Fruit fly (Drosophila melanogaster): ENCODE results near the gene CG4592.

CG4592 gene

dm6 chr2L:9918020-9918959, 3.1 kb upstream of the CG4592 start, which contains the start of the genes CG5885 and CG4598 (continued):
- peak; percentile 63 for TF ChIP-seq CG3032 (tag; optimal IDR thresholded peaks at IDR 0.05)
- TF ChIP-seq CG6276 (GFP tag; optimal IDR thresholded peaks at IDR 0.05) = peak; percentile 90
- TF ChIP-seq Gug (GFP tag; IDR thresholded peaks at IDR 0.05) = peak; percentile 46
- peak; percentile 57 for TF ChIP-seq CG31627 (GFP tag; optimal IDR thresholded peaks at IDR 0.05)
- TF ChIP-seq CG11762 (GFP tag; optimal IDR thresholded peaks at IDR 0.05; ENCODE audit: insufficient read depth) = peak; percentile 47
- TF ChIP-seq achi (GFP tag; optimal IDR thresholded peaks at IDR 0.05) = peak; percentile 100
- TF ChIP-seq CG11902 (GFP tag; optimal IDR thresholded peaks at IDR 0.05) = peak; percentile 15
- peak; percentile 79 for TF ChIP-seq CG6808 (GFP tag; optimal IDR thresholded peaks at IDR 0.05)
- peak; percentile 76 for TF ChIP-seq Smox (GFP tag; optimal IDR thresholded peaks at IDR 0.05)
- peak; percentile 48 for TF ChIP-seq CG8319 (GFP tag; optimal IDR thresholded peaks at IDR 0.05)
- peak; percentile 62 for TF ChIP-seq CG8632 (GFP tag; optimal IDR thresholded peaks at IDR 0.05)

dm6 chr2L:9919218-9919617, 2.2 kb upstream of the CG4592 start:
- TF ChIP-seq dac (GFP tag; optimal IDR thresholded peaks at IDR 0.05) (no peak), CG31627 (GFP tag; optimal IDR thresholded peaks at IDR 0.05) (no peak), CG9139 (GFP tag; optimal IDR thresholded peaks at IDR 0.05) (no peak), Eip78C (GFP tag) (no peak), Lpt (GFP tag; optimal IDR thresholded peaks at IDR 0.05) (no peak), eg (GFP tag; IDR thresholded peaks at IDR 0.05) (no peak), CG8119 (GFP tag; IDR thresholded peaks at IDR 0.05) (no peak), CG6792 (GFP tag; optimal IDR thresholded peaks at IDR 0.05) (no peak), Hr39 (GFP tag; optimal IDR thresholded peaks at IDR 0.05) (no peak), esn (GFP tag; optimal IDR thresholded peaks at IDR 0.05) (no peak), svp (GFP tag) (no peak), Hr4 (GFP tag; optimal IDR thresholded peaks at IDR 0.05) (no peak), CG34406 (GFP tag; optimal IDR thresholded peaks at IDR 0.05) (no peak), Sox102F (GFP tag; optimal IDR thresholded peaks at IDR 0.05) (no peak)

dm6 chr2L:9919949-9920348, 1.5 kb upstream of the CG4592 start, which contains the start of gene CG4594:
TSS of gene CG4594 (plus strand) at chr2L:9920160.
- peak; percentile 46 for TF ChIP-seq svp (GFP tag)
- TF ChIP-seq CG8632 (GFP tag; optimal IDR thresholded peaks at IDR 0.05) = no peak

dm6 chr2L:9924765-9925164, 3.3 kb downstream of the CG4592 start, which contains the start of the genes TbCMF46 and CG42366:
TSS of gene TbCMF46 (minus strand) at chr2L:9924865.
TSS of gene CG42366 (plus strand) at chr2L:9925161.
- TF ChIP-seq CG8319 (GFP tag; optimal IDR thresholded peaks at IDR 0.05) (no peak), CG34406 (GFP tag; optimal IDR thresholded peaks at IDR 0.05) (no peak), Hr4 (GFP tag; optimal IDR thresholded peaks at IDR 0.05) (no peak), CG1621 (tag; optimal IDR thresholded peaks at IDR 0.05) (no peak), eg (GFP tag; IDR thresholded peaks at IDR 0.05) (no peak), Hr39 (GFP tag; optimal IDR thresholded peaks at IDR 0.05) (no peak), fd59A (GFP tag; optimal IDR thresholded peaks at IDR 0.05) (no peak), Blimp-1 (GFP tag; optimal IDR thresholded peaks at IDR 0.05) (no peak), CG10669 (GFP tag; optimal IDR thresholded peaks at IDR 0.05) (no peak), topi (GFP tag; optimal IDR thresholded peaks at IDR 0.05) (no peak), CG7368 (GFP tag; optimal IDR thresholded peaks at IDR 0.05) (no peak), Hr38 (GFP tag; optimal IDR thresholded peaks at IDR 0.05) (no peak), CG6163 (GFP tag; IDR thresholded peaks at IDR 0.05) (no peak), Smox (GFP tag; optimal IDR thresholded peaks at IDR 0.05) (no peak), pdm3 (GFP tag; optimal IDR thresholded peaks at IDR 0.05) (no peak)

Measured in whole organism, prepupa.